Worm (Caenorhabditis elegans): ENCODE measurements around the gene skn-1.
A peak's percentile ranks its signal among the peaks of the same experiment; 100 is the strongest.

Gene skn-1

ce11 chrIV:5666115-5667028 is 6.2 kb upstream of the skn-1 start:
- peak; percentile 34; the same call in 1 of the 2 replicates for TF ChIP-seq F33H1.4 (GFP tag; IDR thresholded peaks at IDR 0.05)
- TF ChIP-seq dpl-1 (GFP tag; optimal IDR thresholded peaks at IDR 0.05) = peak; percentile 73
- peak; percentile 42; the same call in 1 of the 2 replicates for TF ChIP-seq ceh-91 (GFP tag; IDR thresholded peaks at IDR 0.05)
- TF ChIP-seq lin-35 (GFP tag; optimal IDR thresholded peaks at IDR 0.05) = peak in 1 of 3 experiments; percentile 9
- TF ChIP-seq lsl-1 (GFP tag; optimal IDR thresholded peaks at IDR 0.05) = peak; percentile 87
- TF ChIP-seq snpc-1.3 (tag; optimal IDR thresholded peaks at IDR 0.05; ENCODE audit: insufficient read depth) = peak; percentile 47
- peak; percentile 92 for TF ChIP-seq attf-3 (GFP tag; conservative IDR thresholded peaks at IDR 0.05)
- no peak for TF ChIP-seq athp-1 (tag; optimal IDR thresholded peaks at IDR 0.05)
- TF ChIP-seq lin-26 (GFP tag; IDR thresholded peaks at IDR 0.05) = no peak
- TF ChIP-seq B0261.1 (tag; optimal IDR thresholded peaks at IDR 0.05) = no peak
- TF ChIP-seq lin-54 (GFP tag; optimal IDR thresholded peaks at IDR 0.05) = peak; percentile 73
- peak; percentile 57 for TF ChIP-seq tbp1 (GFP tag; optimal IDR thresholded peaks at IDR 0.05)
- peak; percentile 5; the same call in 1 of the 2 replicates for TF ChIP-seq hsf-1 (GFP tag; IDR thresholded peaks at IDR 0.05)
- peak; percentile 48 for TF ChIP-seq somi-1 (GFP tag; optimal IDR thresholded peaks at IDR 0.05)
- TF ChIP-seq Y53F4B.3 (GFP tag; IDR thresholded peaks at IDR 0.05) = no peak
- no peak for TF ChIP-seq attf-5 (GFP tag; optimal IDR thresholded peaks at IDR 0.05)
- no peak for TF ChIP-seq F22D6.2 (tag; optimal IDR thresholded peaks at IDR 0.05)
- TF ChIP-seq efl-1 (GFP tag; optimal IDR thresholded peaks at IDR 0.05) = peak; percentile 76
- no peak for TF ChIP-seq ets-4 (GFP tag; optimal IDR thresholded peaks at IDR 0.05)
- TF ChIP-seq ceh-27 (GFP tag; optimal IDR thresholded peaks at IDR 0.05) = peak; percentile 37
- peak; percentile 30; the same call in 1 of the 2 replicates for TF ChIP-seq dox-1 (GFP tag; IDR thresholded peaks at IDR 0.05)
- TF ChIP-seq nhr-80 (tag; optimal IDR thresholded peaks at IDR 0.05) = peak; percentile 19
- TF ChIP-seq D2030.7 (GFP tag; IDR thresholded peaks at IDR 0.05) = peak; percentile 78
- peak; percentile 71 for TF ChIP-seq madf-8 (GFP tag; conservative IDR thresholded peaks at IDR 0.05)
- TF ChIP-seq lir-1 (GFP tag; conservative IDR thresholded peaks at IDR 0.05) = no peak
- 0 out of 2 replicates have a peak, but pooled peaks have one; percentile 22 for TF ChIP-seq nfyb-1 (GFP tag; IDR thresholded peaks at IDR 0.05)
- TF ChIP-seq B0019.2 (GFP tag; conservative IDR thresholded peaks at IDR 0.05) = no peak
- TF ChIP-seq pbrm-1 (GFP tag; IDR thresholded peaks at IDR 0.05) = 0 out of 2 replicates have a peak, but pooled peaks have one; percentile 20
- TF ChIP-seq snpc-4 (GFP tag; optimal IDR thresholded peaks at IDR 0.05) = peak; percentile 70
- TF ChIP-seq snpc-4 (tag; optimal IDR thresholded peaks at IDR 0.05) = peak in 3 of 4 experiments; percentile 87 to 92 (median 90)
- TF ChIP-seq hlh-12 (tag; optimal IDR thresholded peaks at IDR 0.05) = no peak
- no peak for TF ChIP-seq zim-3 (tag; optimal IDR thresholded peaks at IDR 0.05)
- TF ChIP-seq xnd-1 (tag; optimal IDR thresholded peaks at IDR 0.05) = peak; percentile 74
- peak; percentile 12 for TF ChIP-seq snpc-1.1 (tag; optimal IDR thresholded peaks at IDR 0.05; ENCODE audit: insufficient read depth)
- peak; percentile 32; the same call in 1 of the 2 replicates for TF ChIP-seq hmg-1.2 (GFP tag; IDR thresholded peaks at IDR 0.05)
- peak; percentile 89 for TF ChIP-seq madf-6 (GFP tag; IDR thresholded peaks at IDR 0.05)

ce11 chrIV:5665353-5665918 is 5.3 kb upstream of the skn-1 start:
- TF ChIP-seq dox-1 (GFP tag; IDR thresholded peaks at IDR 0.05) (peak; percentile 48), egl-44 (GFP tag; IDR thresholded peaks at IDR 0.05) (no peak), rpc-1 (optimal IDR thresholded peaks at IDR 0.05) (no peak), rpc-1 (tag; optimal IDR thresholded peaks at IDR 0.05) (no peak), ZK185.1 (tag; optimal IDR thresholded peaks at IDR 0.05; ENCODE audit: poor library complexity, severe bottlenecking) (no peak), snpc-4 (GFP tag; optimal IDR thresholded peaks at IDR 0.05) (no peak), snpc-4 (tag; optimal IDR thresholded peaks at IDR 0.05) (peak in 1 of 4 experiments; percentile 67), atf-7 (tag; optimal IDR thresholded peaks at IDR 0.05) (peak; percentile 11), efl-1 (GFP tag; optimal IDR thresholded peaks at IDR 0.05) (peak; percentile 11), Y95B8A.8 (GFP tag; IDR thresholded peaks at IDR 0.05) (0 out of 2 replicates have a peak, but pooled peaks have one; percentile 12), him-1 (tag; optimal IDR thresholded peaks at IDR 0.05) (no peak), attf-5 (GFP tag; optimal IDR thresholded peaks at IDR 0.05) (peak; percentile 60), K11D2.4 (GFP tag; IDR thresholded peaks at IDR 0.05) (0 out of 2 replicates have a peak, but pooled peaks have one; percentile 29), hmg-1.2 (GFP tag; IDR thresholded peaks at IDR 0.05) (peak; percentile 50; the same call in 1 of the 2 replicates), B0035.1 (tag; optimal IDR thresholded peaks at IDR 0.05) (no peak), lir-1 (GFP tag; conservative IDR thresholded peaks at IDR 0.05) (0 out of 2 replicates have a peak, but pooled peaks have one; percentile 24)

Measured in whole organism, young adult.